Worm (Caenorhabditis elegans): ENCODE data around the gene fln-1.

The fln-1 gene

DNA sequence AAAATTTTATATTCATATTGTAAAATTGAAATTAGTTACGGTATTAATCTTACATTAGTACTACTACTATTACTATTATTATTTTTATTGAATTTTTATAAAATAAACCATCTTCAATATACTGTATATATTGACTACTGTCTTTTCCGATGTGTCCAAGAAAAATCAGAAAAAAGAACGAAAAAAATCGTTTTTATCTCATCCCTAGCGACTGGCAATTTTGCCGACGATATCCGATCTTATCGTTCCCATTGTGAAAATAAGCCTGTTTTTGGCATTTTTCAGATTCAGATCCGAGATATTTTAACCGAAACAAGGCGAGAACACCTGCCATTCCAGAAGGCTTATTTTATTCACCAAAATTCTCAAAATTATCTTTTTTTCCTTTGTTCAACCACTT is 45.3 kb downstream of the fln-1 start, which contains the start of gene F18F11.4:
TSS of gene F18F11.4 (plus strand) at position 301 of the 400 bp plus-strand sequence.
- TF ChIP-seq elt-1 (tag; optimal IDR thresholded peaks at IDR 0.05; ENCODE audit: borderline replicate concordance, insufficient read depth) (peak; percentile 50), sptf-1 (tag; optimal IDR thresholded peaks at IDR 0.05) (no peak), ceh-39 (tag; optimal IDR thresholded peaks at IDR 0.05) (no peak), snpc-4 (tag; optimal IDR thresholded peaks at IDR 0.05) (no peak), mep-1 (tag; optimal IDR thresholded peaks at IDR 0.05) (no peak), nhr-12 (tag; optimal IDR thresholded peaks at IDR 0.05) (no peak), tbx-8 (GFP tag; optimal IDR thresholded peaks at IDR 0.05) (no peak), unc-39 (tag; optimal IDR thresholded peaks at IDR 0.05) (no peak)

DNA sequence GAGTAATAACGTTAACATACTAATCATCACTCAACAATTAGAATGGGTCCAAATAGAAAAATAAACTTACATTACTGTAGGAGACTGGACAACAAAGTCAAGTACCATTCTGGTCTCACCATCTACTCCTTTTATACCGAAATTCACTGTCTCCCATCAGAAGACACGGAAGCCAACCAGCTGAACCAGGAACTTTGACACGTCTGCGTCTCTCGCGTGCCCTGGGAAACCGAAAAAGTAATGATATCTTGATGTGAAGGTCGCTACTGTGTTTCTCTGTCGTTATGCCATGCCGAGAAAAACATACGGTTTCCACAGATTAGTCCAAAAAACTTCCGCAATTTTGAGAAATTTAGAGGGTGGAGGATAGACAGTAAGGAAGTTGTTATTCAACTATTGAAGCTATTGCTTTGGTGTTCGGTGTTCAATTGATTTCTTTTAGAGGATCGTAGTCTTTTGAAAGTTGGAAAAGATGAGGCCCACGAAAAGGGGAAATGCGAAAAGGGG is 49.2 kb downstream of the fln-1 start, which contains the start of gene col-101:
TSS of gene col-101 (minus strand) at position 457 of the 507 bp plus-strand sequence.
- TF ChIP-seq mab-5 (tag; optimal IDR thresholded peaks at IDR 0.05) (no peak), ceh-43 (GFP tag; optimal IDR thresholded peaks at IDR 0.05) (no peak), sptf-1 (tag; optimal IDR thresholded peaks at IDR 0.05) (no peak), nhr-2 (tag; optimal IDR thresholded peaks at IDR 0.05) (no peak), hlh-1 (tag; optimal IDR thresholded peaks at IDR 0.05) (no peak), lin-13 (tag; optimal IDR thresholded peaks at IDR 0.05) (no peak), lin-32 (GFP tag; optimal IDR thresholded peaks at IDR 0.05) (no peak), cnd-1 (tag; optimal IDR thresholded peaks at IDR 0.05) (no peak), lsy-2 (tag; optimal IDR thresholded peaks at IDR 0.05) (no peak), pha-4 (tag; optimal IDR thresholded peaks at IDR 0.05) (no peak), snpc-4 (tag; optimal IDR thresholded peaks at IDR 0.05) (no peak), nhr-237 (tag; optimal IDR thresholded peaks at IDR 0.05) (no peak), ham-2 (GFP tag; optimal IDR thresholded peaks at IDR 0.05) (no peak), unc-120 (tag; optimal IDR thresholded peaks at IDR 0.05; ENCODE audit: poor library complexity, severe bottlenecking) (no peak)

- TF ChIP-seq ceh-39 (tag; optimal IDR thresholded peaks at IDR 0.05) (no peak), pha-4 (tag; optimal IDR thresholded peaks at IDR 0.05) (no peak), ceh-83 (GFP tag; optimal IDR thresholded peaks at IDR 0.05) (no peak), ham-2 (GFP tag; optimal IDR thresholded peaks at IDR 0.05) (no peak), hlh-1 (tag; optimal IDR thresholded peaks at IDR 0.05) (no peak), cnd-1 (tag; optimal IDR thresholded peaks at IDR 0.05) (no peak), nhr-237 (tag; optimal IDR thresholded peaks at IDR 0.05) (no peak), ceh-43 (GFP tag; optimal IDR thresholded peaks at IDR 0.05) (no peak), lin-32 (GFP tag; optimal IDR thresholded peaks at IDR 0.05) (no peak)
These were observed 50.2 kb downstream of the fln-1 start for ce11 chrIV:325640-326039.

- TF ChIP-seq drap-1 (GFP tag; optimal IDR thresholded peaks at IDR 0.05) (no peak), unc-62 (GFP tag; optimal IDR thresholded peaks at IDR 0.05) (no peak), unc-120 (tag; optimal IDR thresholded peaks at IDR 0.05; ENCODE audit: poor library complexity, severe bottlenecking) (no peak)
These were observed 51.1 kb downstream of the fln-1 start, which contains the start of gene drl-1 for ce11 chrIV:324759-325158. TSS of gene drl-1 (plus strand) at chrIV:325059.

- peak; percentile 10 for TF ChIP-seq ceh-43 (GFP tag; optimal IDR thresholded peaks at IDR 0.05)
- TF ChIP-seq elt-3 (tag; optimal IDR thresholded peaks at IDR 0.05) = no peak
- TF ChIP-seq nhr-28 (tag; optimal IDR thresholded peaks at IDR 0.05) = no peak
- TF ChIP-seq unc-39 (tag; optimal IDR thresholded peaks at IDR 0.05) = no peak
- peak; percentile 65 for TF ChIP-seq unc-120 (tag; optimal IDR thresholded peaks at IDR 0.05; ENCODE audit: poor library complexity, severe bottlenecking)
- peak; percentile 38 for TF ChIP-seq cnd-1 (tag; optimal IDR thresholded peaks at IDR 0.05)
- no peak for TF ChIP-seq nhr-76 (tag; optimal IDR thresholded peaks at IDR 0.05)
- TF ChIP-seq flh-1 (GFP tag; optimal IDR thresholded peaks at IDR 0.05) = no peak
- no peak for TF ChIP-seq ces-1 (GFP tag; optimal IDR thresholded peaks at IDR 0.05)
- TF ChIP-seq tbx-8 (GFP tag; optimal IDR thresholded peaks at IDR 0.05) = no peak
- no peak for TF ChIP-seq blmp-1 (tag; optimal IDR thresholded peaks at IDR 0.05)
- no peak for TF ChIP-seq ztf-11 (tag; optimal IDR thresholded peaks at IDR 0.05)
- no peak for TF ChIP-seq snpc-4 (tag; optimal IDR thresholded peaks at IDR 0.05)
- TF ChIP-seq ceh-39 (tag; optimal IDR thresholded peaks at IDR 0.05) = no peak
- TF ChIP-seq nhr-2 (tag; optimal IDR thresholded peaks at IDR 0.05) = no peak
- peak; percentile 47 for TF ChIP-seq mls-2 (tag; optimal IDR thresholded peaks at IDR 0.05)
- peak; percentile 3 for TF ChIP-seq pha-4 (tag; optimal IDR thresholded peaks at IDR 0.05)
- no peak for TF ChIP-seq ham-2 (GFP tag; optimal IDR thresholded peaks at IDR 0.05)
- TF ChIP-seq drap-1 (GFP tag; optimal IDR thresholded peaks at IDR 0.05) = peak; percentile 66
- peak; percentile 24 for TF ChIP-seq bed-3 (GFP tag; optimal IDR thresholded peaks at IDR 0.05)
- TF ChIP-seq ceh-83 (GFP tag; optimal IDR thresholded peaks at IDR 0.05) = peak; percentile 67
- no peak for TF ChIP-seq lin-13 (tag; optimal IDR thresholded peaks at IDR 0.05)
- TF ChIP-seq sptf-1 (tag; optimal IDR thresholded peaks at IDR 0.05) = peak; percentile 78
- no peak for TF ChIP-seq nhr-237 (tag; optimal IDR thresholded peaks at IDR 0.05)
- TF ChIP-seq M03D4.4 (tag; optimal IDR thresholded peaks at IDR 0.05) = peak; percentile 59
- TF ChIP-seq mab-5 (tag; optimal IDR thresholded peaks at IDR 0.05) = no peak
- no peak for TF ChIP-seq elt-1 (tag; optimal IDR thresholded peaks at IDR 0.05; ENCODE audit: borderline replicate concordance, insufficient read depth)
- peak; percentile 52 for TF ChIP-seq hlh-1 (tag; optimal IDR thresholded peaks at IDR 0.05)
- no peak for TF ChIP-seq nhr-12 (tag; optimal IDR thresholded peaks at IDR 0.05)
- no peak for TF ChIP-seq zip-8 (tag; optimal IDR thresholded peaks at IDR 0.05)
- TF ChIP-seq mep-1 (tag; optimal IDR thresholded peaks at IDR 0.05) = peak; percentile 26
- peak; percentile 67 for TF ChIP-seq lin-32 (GFP tag; optimal IDR thresholded peaks at IDR 0.05)
- peak; percentile 38 for TF ChIP-seq sem-2 (GFP tag; optimal IDR thresholded peaks at IDR 0.05)
These were observed 53.3 kb downstream of the fln-1 start, which contains the start of gene grl-26 for ce11 chrIV:322497-322896. TSS of gene grl-26 (minus strand) at chrIV:322814.
